Fruit fly (Drosophila melanogaster): ENCODE measurements around the gene CycC.

- TF ChIP-seq Eip78C (GFP tag) (peak; percentile 53), Blimp-1 (GFP tag; optimal IDR thresholded peaks at IDR 0.05) (no peak)
Measured at dm6 chr3R:14852610-14853009, 37.4 kb downstream of the CycC start.

Data from whole organism, prepupa.